Worm (Caenorhabditis elegans) whole organism, late embryonic: ENCODE results near the gene srt-33.

ENCODE experiments used
- dve-1 ChIP-seq: sonication (generic microtip); optimal IDR thresholded peaks from 2 replicates; lab custom pipeline; 2017; ENCODE audit warnings: antibody characterized with exemption, mild to moderate bottlenecking, missing genetic modification characterization, missing compliant biosample characterization
- fkh-10 ChIP-seq: fragments of 150-350 bp; optimal IDR thresholded peaks from 2 replicates; lab custom pipeline; 2014; ENCODE audit warnings: missing biosample characterization, missing genetic modification reagents, missing genetic modification characterization
- pat-9 ChIP-seq: fragments of 200-800 bp; sonication (Bioruptor generic); optimal IDR thresholded peaks from 2 replicates; lab custom pipeline; 2018; ENCODE audit warnings: mild to moderate bottlenecking, missing genetic modification characterization, moderate library complexity, missing compliant biosample characterization

- TF ChIP-seq fkh-10 (GFP tag; lab: Kevin White, UChicago): no peak
- TF ChIP-seq dve-1: no peak
- TF ChIP-seq pat-9 (tag; lab: Kevin White, UChicago): no peak
These were observed 6.7 kb downstream of the srt-33 start, which contains the start of gene F40G12.6 for ce11 chrV:14273019-14273418.
